Worm (Caenorhabditis elegans): ENCODE results near the gene irld-26.

ce11 chrV:16182918-16183317 lies 22.1 kb upstream of the irld-26 start, which contains the start of gene srh-277:
- TF ChIP-seq unc-62 (GFP tag; optimal IDR thresholded peaks at IDR 0.05 in 1 of 2) (no peak), unc-62 (tag; optimal IDR thresholded peaks at IDR 0.05) (no peak), daf-12 (tag; optimal IDR thresholded peaks at IDR 0.05) (no peak), lir-3 (tag; optimal IDR thresholded peaks at IDR 0.05) (no peak), nhr-42 (GFP tag; IDR thresholded peaks at IDR 0.05) (no peak), pha-4 (GFP tag; IDR thresholded peaks at IDR 0.05) (no peak), pha-4 (tag; optimal IDR thresholded peaks at IDR 0.05) (no peak), ama-1 (optimal IDR thresholded peaks at IDR 0.05) (no peak), ztf-11 (tag; optimal IDR thresholded peaks at IDR 0.05) (no peak), aly-2 (tag; optimal IDR thresholded peaks at IDR 0.05) (no peak), lsy-2 (tag; optimal IDR thresholded peaks at IDR 0.05) (no peak)

Measured in whole organism, L4 larva.